Fruit fly (Drosophila melanogaster) whole organism, wandering third instar larva: ENCODE results near the gene Gpdh1.

ENCODE experiments used
- Hnf4 ChIP-seq: fragments of 200-800 bp; sonication (Bioruptor generic); optimal IDR thresholded peaks from 2 replicates; lab custom pipeline; 2016; ENCODE audit warnings: missing biosample characterization, mild to moderate bottlenecking, missing genetic modification characterization
- Hr78 ChIP-seq: fragments of >200 bp; optimal IDR thresholded peaks from 2 replicates; lab custom pipeline; 2017; ENCODE audit warnings: missing biosample characterization, missing genetic modification characterization
- N ChIP-seq: fragments of >200 bp; optimal IDR thresholded peaks from 2 replicates; lab custom pipeline; 2018; ENCODE audit warnings: missing biosample characterization, missing external identifiers, missing genetic modification characterization
- Rel ChIP-seq, 2 experiments: fragments of 200-800 bp; sonication (Bioruptor generic) in 1 of 2; optimal IDR thresholded peaks; 2 replicates in 1 of 2; 3 replicates in 1 of 2; lab custom pipeline; 2016 to 2019; ENCODE audit warnings: mild to moderate bottlenecking in 2 of 2, missing biosample characterization in 2 of 2, missing genetic modification characterization in 2 of 2, moderate library complexity in 1 of 2
- brk ChIP-seq: fragments of 200-800 bp; sonication (Bioruptor generic); optimal IDR thresholded peaks from 2 replicates; lab custom pipeline; 2016; ENCODE audit warnings: missing biosample characterization, mild to moderate bottlenecking, missing genetic modification characterization
- rgr ChIP-seq: fragments of 200-800 bp; sonication (Bioruptor generic); optimal IDR thresholded peaks from 3 replicates; lab custom pipeline; 2016; ENCODE audit warnings: missing biosample characterization, mild to moderate bottlenecking, missing genetic modification characterization
- woc ChIP-seq: sonication (Bioruptor generic); optimal IDR thresholded peaks from 2 replicates; lab custom pipeline; 2016; ENCODE audit warnings: missing biosample characterization, mild to moderate bottlenecking, missing genetic modification characterization

DNA sequence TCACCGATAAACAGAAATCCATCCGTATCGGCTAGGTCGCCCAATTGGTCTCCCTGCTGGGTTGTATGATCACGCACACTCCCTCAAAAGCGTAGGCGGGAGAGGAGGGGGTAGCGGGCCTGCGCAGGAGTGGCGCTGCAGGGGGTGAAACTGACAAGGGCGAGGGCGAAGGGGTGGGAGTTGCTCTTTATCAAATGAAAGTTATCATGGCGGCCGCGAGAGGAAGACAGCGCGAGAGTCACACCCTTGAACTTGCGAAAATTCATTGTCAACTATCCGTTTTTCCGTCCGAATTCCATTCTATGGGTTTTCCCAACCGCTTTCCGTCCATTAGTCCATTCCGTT lies 35.6 kb downstream of the Gpdh1 start:
- TF ChIP-seq N (GFP tag; lab: Kevin White, UChicago) (no peak), woc (GFP tag; lab: Kevin White, UChicago) (no peak), Hnf4 (GFP tag; lab: Kevin White, UChicago) (no peak), rgr (GFP tag; lab: Kevin White, UChicago) (no peak), Rel (GFP tag; optimal IDR thresholded peaks at IDR 0.05; lab: Kevin White, UChicago) (no peak), Rel (tag; optimal IDR thresholded peaks at IDR 0.05; lab: Kevin White, UChicago) (no peak), Hr78 (no peak), brk (no peak)
